Worm (Caenorhabditis elegans) whole organism, L2 larva: Measurements from ENCODE around the gene snb-5.

Source experiments
- aly-2 ChIP-seq: fragments of 150-350 bp; optimal IDR thresholded peaks from 2 replicates; lab custom pipeline; 2014; ENCODE audit warnings: missing biosample characterization, missing genetic modification characterization
- ama-1 ChIP-seq: fragments of 150-350 bp; optimal IDR thresholded peaks from 2 replicates; lab custom pipeline; 2018; ENCODE audit warnings: inconsistent platforms
- ceh-16 ChIP-seq: fragments of 150-350 bp; optimal IDR thresholded peaks from 2 replicates; lab custom pipeline; 2014; ENCODE audit warnings: missing biosample characterization, missing genetic modification characterization
- fos-1 ChIP-seq: fragments of 150-350 bp; optimal IDR thresholded peaks from 2 replicates; lab custom pipeline; 2014; ENCODE audit warnings: missing biosample characterization, missing genetic modification characterization
- nhr-12 ChIP-seq: fragments of 150-350 bp; optimal IDR thresholded peaks from 2 replicates; lab custom pipeline; 2014; ENCODE audit warnings: missing biosample characterization, missing genetic modification characterization
- nhr-23 ChIP-seq: fragments of 150-350 bp; optimal IDR thresholded peaks from 2 replicates; lab custom pipeline; 2014; ENCODE audit warnings: missing biosample characterization, missing genetic modification reagents, missing genetic modification characterization
- peb-1 ChIP-seq: fragments of 150-350 bp; optimal IDR thresholded peaks from 2 replicates; lab custom pipeline; 2014; ENCODE audit warnings: missing biosample characterization, missing genetic modification characterization
- sem-4 ChIP-seq: fragments of 150-350 bp; optimal IDR thresholded peaks from 2 replicates; lab custom pipeline; 2014; ENCODE audit warnings: missing biosample characterization, missing genetic modification reagents, missing genetic modification characterization
- sma-9 ChIP-seq, 2 experiments: fragments of 150-350 bp in 1 of 2; sonication (generic microtip) in 1 of 2; optimal IDR thresholded peaks; 2 replicates each; lab custom pipeline; 2014 to 2016; ENCODE audit warnings: missing genetic modification characterization in 2 of 2, mild to moderate bottlenecking in 1 of 2, missing biosample characterization in 1 of 2, missing compliant biosample characterization in 1 of 2, missing genetic modification reagents in 1 of 2, moderate library complexity in 1 of 2
- unc-55 ChIP-seq: fragments of 150-350 bp; sonication (generic microtip); optimal IDR thresholded peaks from 3 replicates; lab custom pipeline; 2014; ENCODE audit warnings: missing biosample characterization, missing genetic modification reagents, missing genetic modification characterization
- ztf-11 ChIP-seq: sonication (generic microtip); optimal IDR thresholded peaks from 2 replicates; lab custom pipeline; 2017; ENCODE audit warnings: missing biosample characterization, missing genetic modification characterization
- ztf-4 ChIP-seq: fragments of 150-350 bp; optimal IDR thresholded peaks from 2 replicates; lab custom pipeline; 2014; ENCODE audit warnings: missing biosample characterization, missing genetic modification characterization

DNA sequence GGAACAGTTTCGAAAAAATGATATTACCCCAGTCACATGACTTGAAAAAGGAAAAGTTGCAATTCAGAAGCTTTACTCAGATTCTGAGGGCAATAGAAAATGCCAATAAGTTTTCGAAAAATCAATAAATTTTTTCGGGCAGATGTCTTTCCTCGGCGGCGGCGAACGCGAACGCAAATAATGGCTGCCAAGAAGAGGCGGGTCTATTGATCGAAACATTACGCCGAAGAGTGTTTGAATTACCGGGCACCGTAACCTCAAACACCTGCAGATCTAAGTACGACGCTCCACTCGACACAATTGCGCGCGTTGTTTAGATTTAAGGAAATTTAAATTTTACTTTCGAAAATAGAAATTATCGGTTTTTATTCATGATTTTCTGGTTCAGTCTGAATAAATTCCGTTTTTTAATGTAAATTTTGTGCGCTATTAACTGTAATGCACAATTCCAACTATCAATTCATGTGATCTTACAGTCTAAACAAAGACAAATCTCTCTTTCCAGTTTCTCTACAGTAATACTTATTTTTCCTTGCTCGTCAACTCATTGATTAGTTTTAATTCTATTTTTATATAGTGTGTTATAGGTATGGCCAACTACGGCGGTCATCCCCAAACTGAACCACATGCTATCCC lies 38.9 kb upstream of the snb-5 start, which contains the start of gene prp-8:
- no peak for TF ChIP-seq peb-1
- TF ChIP-seq sem-4 (tag; lab: Kevin White, UChicago) = peak; percentile 91
- peak; percentile 48 for TF ChIP-seq ama-1
- no peak for TF ChIP-seq nhr-23 (tag; lab: Kevin White, UChicago)
- TF ChIP-seq ztf-11 (tag; lab: Kevin White, UChicago) = no peak
- peak; percentile 97 for TF ChIP-seq unc-55
- TF ChIP-seq sma-9 (GFP tag; optimal IDR thresholded peaks at IDR 0.05; lab: Kevin White, UChicago) = peak; percentile 88
- no peak for TF ChIP-seq sma-9 (tag; optimal IDR thresholded peaks at IDR 0.05; lab: Kevin White, UChicago)
- TF ChIP-seq nhr-12 = no peak
- TF ChIP-seq ceh-16 (tag; lab: Kevin White, UChicago) = peak; percentile 85
- TF ChIP-seq aly-2 (tag; lab: Kevin White, UChicago) = no peak
- TF ChIP-seq fos-1 (tag; lab: Kevin White, UChicago) = peak; percentile 72
- TF ChIP-seq ztf-4 (tag; lab: Kevin White, UChicago) = peak; percentile 78
